Worm (Caenorhabditis elegans) whole organism, midembryonic: Measurements from ENCODE around the gene dpf-4.

Experiments
- cog-1 ChIP-seq: sonication (generic microtip); optimal IDR thresholded peaks from 2 replicates; lab custom pipeline; 2016; ENCODE audit warnings: missing genetic modification characterization, missing compliant biosample characterization
- flt-1 ChIP-seq: fragments of 200-800 bp; sonication (Bioruptor generic); IDR thresholded peaks from 2 replicates; pipeline ENCODE4 v1.3.6; 2022; ENCODE audit warnings: missing genetic modification characterization, missing compliant biosample characterization

- TF ChIP-seq flt-1 (GFP tag; lab: Robert Waterston, UW), result no peak
- TF ChIP-seq cog-1 (tag; lab: Kevin White, UChicago), result peak; percentile 72
Measured at ce11 chrIII:5855637-5856179, 3.4 kb upstream of the dpf-4 start, which contains the start of the genes cct-6 and alh-9.
